Worm (Caenorhabditis elegans): ENCODE data around the gene imph-1.

imph-1 gene

ce11 chrIII:4587177-4587576 lies 33.8 kb downstream of the imph-1 start, which contains the start of the genes F35G12.7 and smc-4 (continued):
- TF ChIP-seq cebp-2 (GFP tag; IDR thresholded peaks at IDR 0.05): no peak

- TF ChIP-seq nhr-80 (tag; optimal IDR thresholded peaks at IDR 0.05) (no peak), Y56A3A.18 (GFP tag; IDR thresholded peaks at IDR 0.05) (no peak), madf-6 (GFP tag; IDR thresholded peaks at IDR 0.05) (peak; percentile 35; the same call in 1 of the 2 replicates), rcor-1 (GFP tag; IDR thresholded peaks at IDR 0.05) (0 out of 2 replicates have a peak, but pooled peaks have one; percentile 6), ztf-6 (GFP tag; IDR thresholded peaks at IDR 0.05) (no peak), attf-6 (GFP tag; IDR thresholded peaks at IDR 0.05) (0 out of 2 replicates have a peak, but pooled peaks have one; percentile 30), F49E8.2 (tag; optimal IDR thresholded peaks at IDR 0.05; ENCODE audit: insufficient read depth) (peak; percentile 61), mes-4 (tag; optimal IDR thresholded peaks at IDR 0.05) (no peak), ceh-79 (tag; optimal IDR thresholded peaks at IDR 0.05) (no peak), egl-44 (GFP tag; IDR thresholded peaks at IDR 0.05) (no peak), attf-5 (GFP tag; optimal IDR thresholded peaks at IDR 0.05) (no peak), madf-3 (GFP tag; IDR thresholded peaks at IDR 0.05) (0 out of 2 replicates have a peak, but pooled peaks have one; percentile 59), lin-35 (GFP tag; optimal IDR thresholded peaks at IDR 0.05) (peak in 1 of 3 experiments; percentile 21), hrde-1 (tag; optimal IDR thresholded peaks at IDR 0.05; ENCODE audit: borderline replicate concordance) (no peak), nhr-179 (tag; optimal IDR thresholded peaks at IDR 0.05) (no peak), B0261.1 (tag; optimal IDR thresholded peaks at IDR 0.05) (no peak), ceh-91 (GFP tag; IDR thresholded peaks at IDR 0.05) (no peak)
Measured at ce11 chrIII:4593098-4593697, 39.8 kb downstream of the imph-1 start, which contains the start of gene erh-2. Gene erh-2 (plus strand): TSS chrIII:4593231.

- TF ChIP-seq K12H6.12 (tag; optimal IDR thresholded peaks at IDR 0.05): no peak
- TF ChIP-seq die-1 (tag; optimal IDR thresholded peaks at IDR 0.05): no peak
- TF ChIP-seq hlh-12 (tag; optimal IDR thresholded peaks at IDR 0.05): no peak
- TF ChIP-seq mel-28 (tag; optimal IDR thresholded peaks at IDR 0.05; ENCODE audit: borderline replicate concordance): no peak
- TF ChIP-seq Y95B8A.8 (GFP tag; IDR thresholded peaks at IDR 0.05): no peak
- no peak for TF ChIP-seq hmg-1.2 (GFP tag; IDR thresholded peaks at IDR 0.05)
- no peak for TF ChIP-seq D2030.7 (GFP tag; IDR thresholded peaks at IDR 0.05)
- TF ChIP-seq ZK185.1 (tag; optimal IDR thresholded peaks at IDR 0.05; ENCODE audit: poor library complexity, severe bottlenecking): no peak
- no peak for TF ChIP-seq F10E7.11 (tag; optimal IDR thresholded peaks at IDR 0.05)
- no peak for TF ChIP-seq somi-1 (GFP tag; optimal IDR thresholded peaks at IDR 0.05)
Measured at ce11 chrIII:4594324-4594723, 40.9 kb downstream of the imph-1 start, which contains the start of gene apc-11. Gene apc-11 (minus strand): TSS chrIII:4594424.

- TF ChIP-seq egrh-3 (GFP tag; IDR thresholded peaks at IDR 0.05): no peak
- no peak for TF ChIP-seq tbx-9 (tag; optimal IDR thresholded peaks at IDR 0.05; ENCODE audit: borderline replicate concordance)
- TF ChIP-seq lir-1 (GFP tag; conservative IDR thresholded peaks at IDR 0.05): no peak
- 0 out of 2 replicates have a peak, but pooled peaks have one; percentile 43 for TF ChIP-seq lin-26 (GFP tag; IDR thresholded peaks at IDR 0.05)
- no peak for TF ChIP-seq lsl-1 (GFP tag; optimal IDR thresholded peaks at IDR 0.05)
- no peak for TF ChIP-seq lin-40 (tag; optimal IDR thresholded peaks at IDR 0.05)
- TF ChIP-seq lag-1 (GFP tag; IDR thresholded peaks at IDR 0.05): no peak
Measured at ce11 chrIII:4594762-4595523, 41.5 kb downstream of the imph-1 start.

All from whole organism, young adult.